Worm (Caenorhabditis elegans) whole organism, L4 larva: Measurements from ENCODE around the gene F56A4.3.
"Not testable (repeated sequence)": the region's sequence is repeated elsewhere in the genome, so short reads cannot be mapped to it uniquely, and the experiment has no call there.

Experiments
- lin-13 ChIP-seq: fragments of 150-350 bp; optimal IDR thresholded peaks from 2 replicates; lab custom pipeline; 2014; ENCODE audit warnings: missing biosample characterization, missing genetic modification reagents, missing genetic modification characterization
- nhr-11 ChIP-seq: fragments of 150-350 bp; optimal IDR thresholded peaks from 2 replicates; lab custom pipeline; 2014; ENCODE audit warnings: missing biosample characterization, missing genetic modification characterization
- nhr-111 ChIP-seq: fragments of 200-800 bp; sonication (Bioruptor generic); optimal IDR thresholded peaks from 2 replicates; lab custom pipeline; 2018; ENCODE audit warnings: mild to moderate bottlenecking, missing genetic modification characterization, missing compliant biosample characterization
- nhr-237 ChIP-seq: sonication (generic microtip); optimal IDR thresholded peaks from 2 replicates; lab custom pipeline; 2017; ENCODE audit warnings: missing biosample characterization, missing genetic modification characterization
- nhr-76 ChIP-seq: fragments of 150-350 bp; optimal IDR thresholded peaks from 2 replicates; lab custom pipeline; 2014; ENCODE audit warnings: missing biosample characterization, missing genetic modification characterization
- rbr-2 ChIP-seq: sonication (generic microtip); optimal IDR thresholded peaks from 2 replicates; lab custom pipeline; 2016; ENCODE audit warnings: missing genotype, missing genetic modification characterization, missing compliant biosample characterization
- zip-11 ChIP-seq: fragments of 200-800 bp; sonication (Bioruptor generic); IDR thresholded peaks from 2 replicates; pipeline ENCODE4 v1.3.6; 2022; ENCODE audit warnings: missing genetic modification characterization, missing compliant biosample characterization

- not testable (repeated sequence) for TF ChIP-seq zip-11 (GFP tag; lab: Robert Waterston, UW); nhr-11 (tag; lab: Kevin White, UChicago); nhr-111 (GFP tag; lab: Kevin White, UChicago); nhr-237; nhr-76 (tag; lab: Kevin White, UChicago); lin-13 (GFP tag; lab: Kevin White, UChicago); rbr-2 (tag; lab: Kevin White, UChicago)
Observed at ce11 chrV:2428024-2428423, 25.2 kb upstream of the F56A4.3 start, which contains the start of gene str-119.
